Worm (Caenorhabditis elegans) whole organism, L1 larva: Measurements from ENCODE around the gene K12B6.11.

ENCODE experiments used
- aly-2 ChIP-seq: fragments of 150-350 bp; optimal IDR thresholded peaks from 2 replicates; lab custom pipeline; 2014; ENCODE audit warnings: missing biosample characterization, missing genetic modification characterization
- blmp-1 ChIP-seq: fragments of 150-350 bp; optimal IDR thresholded peaks from 2 replicates; lab custom pipeline; 2014; ENCODE audit warnings: missing biosample characterization, missing genetic modification characterization
- ceh-88 ChIP-seq: fragments of 200-800 bp; sonication (Bioruptor generic); IDR thresholded peaks from 2 replicates; pipeline ENCODE4 v1.3.6; 2022; ENCODE audit warnings: missing genetic modification characterization, missing compliant biosample characterization
- ces-1 ChIP-seq: fragments of 150-350 bp; optimal IDR thresholded peaks from 2 replicates; lab custom pipeline; 2014; ENCODE audit warnings: missing biosample characterization, missing genetic modification reagents, missing genetic modification characterization
- dpl-1 ChIP-seq, 3 experiments: fragments of 150-350 bp in 2 of 3; sonication (generic microtip) in 1 of 3; optimal IDR thresholded peaks; 2 replicates each; lab custom pipeline; 2014 to 2017; ENCODE audit warnings: missing biosample characterization in 3 of 3, missing genetic modification characterization in 3 of 3, missing genetic modification reagents in 3 of 3
- dsc-1 ChIP-seq: sonication (generic microtip); optimal IDR thresholded peaks from 2 replicates; lab custom pipeline; 2016; ENCODE audit warnings: mild to moderate bottlenecking, missing genetic modification characterization, missing compliant biosample characterization
- efl-3 ChIP-seq: fragments of 200-800 bp; sonication (Bioruptor generic); optimal IDR thresholded peaks from 2 replicates; lab custom pipeline; 2018; ENCODE audit warnings: mild to moderate bottlenecking, missing genetic modification characterization, missing compliant biosample characterization
- egl-13 ChIP-seq: sonication (generic microtip); optimal IDR thresholded peaks from 2 replicates; lab custom pipeline; 2016; ENCODE audit warnings: missing genotype, missing genetic modification reagents, missing genetic modification characterization, missing compliant biosample characterization
- egl-27 ChIP-seq, 2 experiments: fragments of 150-350 bp in 1 of 2; sonication (generic microtip); optimal IDR thresholded peaks; 3 replicates each; lab custom pipeline; 2017 to 2018; ENCODE audit warnings: missing biosample characterization in 2 of 2, missing genetic modification characterization in 2 of 2, missing genetic modification reagents in 2 of 2
- elt-2 ChIP-seq: sonication (generic microtip); optimal IDR thresholded peaks from 2 replicates; lab custom pipeline; 2016; ENCODE audit warnings: missing genetic modification characterization, mild to moderate bottlenecking, inconsistent platforms, missing compliant biosample characterization, missing genetic modification reagents
- elt-3 ChIP-seq, 6 experiments: fragments of 150-350 bp in 1 of 6; sonication (generic microtip); optimal IDR thresholded peaks; 2 replicates each; lab custom pipeline; 2017 to 2018; ENCODE audit warnings: missing biosample characterization in 6 of 6, missing genetic modification characterization in 6 of 6, inconsistent platforms in 1 of 6
- ets-5 ChIP-seq: fragments of 200-800 bp; sonication (Bioruptor generic); IDR thresholded peaks from 2 replicates; pipeline ENCODE4 v1.3.6; 2022; ENCODE audit warnings: missing genetic modification characterization, missing compliant biosample characterization
- fkh-10 ChIP-seq: sonication (generic microtip); optimal IDR thresholded peaks from 2 replicates; lab custom pipeline; 2017; ENCODE audit warnings: missing biosample characterization, missing genetic modification reagents, missing genetic modification characterization
- fkh-4 ChIP-seq: sonication (generic microtip); optimal IDR thresholded peaks from 2 replicates; lab custom pipeline; 2016; ENCODE audit warnings: missing compliant biosample characterization, missing genetic modification characterization, borderline replicate concordance
- fkh-8 ChIP-seq: sonication (generic microtip); optimal IDR thresholded peaks from 2 replicates; lab custom pipeline; 2016; ENCODE audit warnings: mild to moderate bottlenecking, missing genetic modification characterization, missing compliant biosample characterization
- fos-1 ChIP-seq: fragments of 150-350 bp; optimal IDR thresholded peaks from 2 replicates; lab custom pipeline; 2014; ENCODE audit warnings: missing biosample characterization, missing genetic modification characterization
- hlh-17 ChIP-seq: fragments of 200-800 bp; sonication (Bioruptor generic); optimal IDR thresholded peaks from 2 replicates; lab custom pipeline; 2018; ENCODE audit warnings: missing genetic modification characterization, mild to moderate bottlenecking, missing compliant biosample characterization, moderate library complexity, borderline replicate concordance
- hlh-4 ChIP-seq: sonication (generic microtip); optimal IDR thresholded peaks from 2 replicates; lab custom pipeline; 2016; ENCODE audit warnings: mild to moderate bottlenecking, missing genetic modification characterization, missing compliant biosample characterization
- hpl-2 ChIP-seq: fragments of 150-350 bp; optimal IDR thresholded peaks from 2 replicates; lab custom pipeline; 2014; ENCODE audit warnings: missing biosample characterization, missing genetic modification reagents, missing genetic modification characterization
- irx-1 ChIP-seq: sonication (generic microtip); optimal IDR thresholded peaks from 2 replicates; lab custom pipeline; 2016; ENCODE audit warnings: missing genetic modification characterization, missing compliant biosample characterization
- lin-13 ChIP-seq: fragments of 150-350 bp; optimal IDR thresholded peaks from 2 replicates; lab custom pipeline; 2014; ENCODE audit warnings: missing biosample characterization, missing genetic modification reagents, missing genetic modification characterization
- lin-14 ChIP-seq: fragments of 200-800 bp; sonication (Bioruptor generic); optimal IDR thresholded peaks from 2 replicates; lab custom pipeline; 2018; ENCODE audit warnings: mild to moderate bottlenecking, missing genetic modification characterization, moderate library complexity, missing compliant biosample characterization
- lin-39 ChIP-seq: fragments of 150-350 bp; optimal IDR thresholded peaks from 2 replicates; lab custom pipeline; 2014; ENCODE audit warnings: missing biosample characterization, missing genetic modification reagents, missing genetic modification characterization
- lsy-2 ChIP-seq, 2 experiments: fragments of 150-350 bp; optimal IDR thresholded peaks; 2 replicates each; lab custom pipeline; 2014; ENCODE audit warnings: missing biosample characterization in 2 of 2, missing genetic modification characterization in 2 of 2
- mdl-1 ChIP-seq, 2 experiments: fragments of 150-350 bp; optimal IDR thresholded peaks; 2 replicates each; lab custom pipeline; 2014 to 2017; ENCODE audit warnings: missing biosample characterization in 2 of 2, missing genetic modification characterization in 2 of 2, inconsistent platforms in 1 of 2
- mep-1 ChIP-seq: fragments of 150-350 bp; optimal IDR thresholded peaks from 2 replicates; lab custom pipeline; 2014; ENCODE audit warnings: missing biosample characterization, missing genetic modification characterization
- nhr-11 ChIP-seq: fragments of 150-350 bp; optimal IDR thresholded peaks from 2 replicates; lab custom pipeline; 2014; ENCODE audit warnings: missing biosample characterization, missing genetic modification characterization
- nhr-19 ChIP-seq: fragments of 200-800 bp; sonication (Bioruptor generic); conservative IDR thresholded peaks from 2 replicates; pipeline ENCODE4 v1.3.6; 2022; ENCODE audit warnings: missing genetic modification characterization, missing compliant biosample characterization
- nhr-20 ChIP-seq: sonication (generic microtip); optimal IDR thresholded peaks from 2 replicates; lab custom pipeline; 2016; ENCODE audit warnings: mild to moderate bottlenecking, missing genetic modification characterization, missing compliant biosample characterization
- nhr-237 ChIP-seq: fragments of 150-350 bp; optimal IDR thresholded peaks from 2 replicates; lab custom pipeline; 2014; ENCODE audit warnings: missing biosample characterization, missing genetic modification characterization
- nhr-47 ChIP-seq: sonication (generic microtip); optimal IDR thresholded peaks from 2 replicates; lab custom pipeline; 2016; ENCODE audit warnings: mild to moderate bottlenecking, missing genetic modification characterization, moderate library complexity, missing compliant biosample characterization
- nhr-71 ChIP-seq: sonication (generic microtip); optimal IDR thresholded peaks from 2 replicates; lab custom pipeline; 2016; ENCODE audit warnings: mild to moderate bottlenecking, missing genetic modification characterization, moderate library complexity, missing compliant biosample characterization
- nhr-77 ChIP-seq: fragments of 150-350 bp; optimal IDR thresholded peaks from 2 replicates; lab custom pipeline; 2014; ENCODE audit warnings: missing biosample characterization, missing genetic modification characterization
- nhr-85 ChIP-seq: sonication (generic microtip); peaks from one replicate; lab custom pipeline; 2016; ENCODE audit warnings: missing genetic modification characterization, inconsistent platforms, missing compliant biosample characterization
- pag-3 ChIP-seq: sonication (generic microtip); optimal IDR thresholded peaks from 2 replicates; lab custom pipeline; 2017; ENCODE audit warnings: missing genetic modification characterization, mild to moderate bottlenecking, missing compliant biosample characterization, antibody characterized with exemption, borderline replicate concordance; ENCODE audit not compliant: insufficient read depth
- pax-3 ChIP-seq: fragments of 200-800 bp; sonication (Bioruptor generic); optimal IDR thresholded peaks from 2 replicates; lab custom pipeline; 2018; ENCODE audit warnings: mild to moderate bottlenecking, missing genetic modification characterization, moderate library complexity, missing compliant biosample characterization
- rnt-1 ChIP-seq: sonication (generic microtip); optimal IDR thresholded peaks from 2 replicates; lab custom pipeline; 2016; ENCODE audit warnings: mild to moderate bottlenecking, missing genetic modification characterization, moderate library complexity, missing compliant biosample characterization
- skn-1 ChIP-seq: fragments of 150-350 bp; optimal IDR thresholded peaks from 2 replicates; lab custom pipeline; 2014; ENCODE audit warnings: missing biosample characterization, missing genetic modification characterization
- snpc-4 ChIP-seq: fragments of 150-350 bp; optimal IDR thresholded peaks from 2 replicates; lab custom pipeline; 2014; ENCODE audit warnings: missing biosample characterization, missing genetic modification characterization
- snu-23 ChIP-seq: sonication (generic microtip); optimal IDR thresholded peaks from 2 replicates; lab custom pipeline; 2016; ENCODE audit warnings: missing genetic modification characterization, missing compliant biosample characterization
- sox-4 ChIP-seq: sonication (generic microtip); optimal IDR thresholded peaks from 2 replicates; lab custom pipeline; 2016; ENCODE audit warnings: missing genetic modification characterization, missing compliant biosample characterization
- sptf-1 ChIP-seq: fragments of 150-350 bp; optimal IDR thresholded peaks from 2 replicates; lab custom pipeline; 2014; ENCODE audit warnings: missing biosample characterization, missing genetic modification characterization
- sup-37 ChIP-seq: fragments of 200-800 bp; sonication (Bioruptor generic); optimal IDR thresholded peaks from 2 replicates; lab custom pipeline; 2018; ENCODE audit warnings: mild to moderate bottlenecking, missing genetic modification characterization, missing compliant biosample characterization
- swsn-7 ChIP-seq: sonication (generic microtip); optimal IDR thresholded peaks from 2 replicates; lab custom pipeline; 2016; ENCODE audit warnings: missing genetic modification characterization, missing compliant biosample characterization
- tbx-2 ChIP-seq: sonication (generic microtip); optimal IDR thresholded peaks from 2 replicates; lab custom pipeline; 2016; ENCODE audit warnings: missing genetic modification characterization, missing compliant biosample characterization
- tlp-1 ChIP-seq: fragments of 150-350 bp; optimal IDR thresholded peaks from 2 replicates; lab custom pipeline; 2014; ENCODE audit warnings: missing biosample characterization, missing genetic modification characterization
- unc-86 ChIP-seq: sonication (generic microtip); optimal IDR thresholded peaks from 2 replicates; lab custom pipeline; 2016; ENCODE audit warnings: missing genetic modification characterization, missing compliant biosample characterization
- vab-15 ChIP-seq: sonication (generic microtip); optimal IDR thresholded peaks from 2 replicates; lab custom pipeline; 2017; ENCODE audit warnings: missing genotype, mild to moderate bottlenecking, missing genetic modification characterization, missing compliant biosample characterization
- zip-4 ChIP-seq: fragments of 200-800 bp; sonication (Bioruptor generic); optimal IDR thresholded peaks from 2 replicates; lab custom pipeline; 2018; ENCODE audit warnings: mild to moderate bottlenecking, missing genetic modification characterization, moderate library complexity, missing compliant biosample characterization
- ztf-11 ChIP-seq, 2 experiments: sonication (generic microtip); optimal IDR thresholded peaks; 2 replicates each; lab custom pipeline; 2016 to 2017; ENCODE audit warnings: missing genetic modification characterization in 2 of 2, missing biosample characterization in 1 of 2, missing compliant biosample characterization in 1 of 2

Gene K12B6.11

DNA sequence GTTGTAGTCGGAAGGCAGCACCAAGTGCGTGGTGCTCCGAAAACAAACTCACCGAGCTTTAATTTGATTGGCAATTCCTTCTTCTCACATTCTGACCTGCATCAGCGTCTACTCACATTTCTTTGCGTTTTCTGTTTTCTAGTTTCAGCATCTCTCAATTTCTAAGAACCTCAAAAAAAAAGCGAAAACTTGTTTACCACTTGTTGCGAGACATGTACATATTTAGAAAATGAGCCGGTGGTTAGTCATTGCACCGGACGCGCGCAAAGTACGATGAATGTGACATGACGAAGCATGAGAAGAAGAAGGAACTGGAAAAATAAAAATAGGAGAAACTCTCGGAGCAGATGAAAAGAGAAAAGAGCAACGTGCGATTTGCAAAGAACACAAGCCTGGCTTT, 44.1 kb upstream of the K12B6.11 start:
- TF ChIP-seq lin-14 (GFP tag; lab: Kevin White, UChicago), result peak; percentile 79
- TF ChIP-seq skn-1 (tag; lab: Kevin White, UChicago), result no peak
- TF ChIP-seq ets-5 (GFP tag; lab: Robert Waterston, UW), result no peak
- no peak for TF ChIP-seq fkh-10 (GFP tag; lab: Kevin White, UChicago)
- no peak for TF ChIP-seq fkh-4
- TF ChIP-seq nhr-11 (tag; lab: Kevin White, UChicago), result peak; percentile 2
- peak; percentile 33 for TF ChIP-seq swsn-7 (tag; lab: Kevin White, UChicago)
- peak; percentile 25 for TF ChIP-seq pax-3 (tag; lab: Kevin White, UChicago)
- no peak for TF ChIP-seq nhr-85 (tag; lab: Kevin White, UChicago)
- TF ChIP-seq zip-4 (GFP tag; lab: Kevin White, UChicago), result no peak
- no peak for TF ChIP-seq dsc-1 (tag; lab: Kevin White, UChicago)
- TF ChIP-seq egl-13 (tag; lab: Kevin White, UChicago), result peak; percentile 71
- no peak for TF ChIP-seq ces-1 (GFP tag; lab: Kevin White, UChicago)
- TF ChIP-seq egl-27 (tag; optimal IDR thresholded peaks at IDR 0.05; lab: Kevin White, UChicago), result no peak
- TF ChIP-seq nhr-20 (tag; lab: Kevin White, UChicago), result peak; percentile 27
- no peak for TF ChIP-seq nhr-77 (tag; lab: Kevin White, UChicago)
- no peak for TF ChIP-seq sup-37 (GFP tag; lab: Kevin White, UChicago)
- TF ChIP-seq unc-86 (tag; lab: Kevin White, UChicago), result peak; percentile 10
- TF ChIP-seq nhr-47 (tag; lab: Kevin White, UChicago), result peak; percentile 67
- TF ChIP-seq elt-3 (tag; optimal IDR thresholded peaks at IDR 0.05; lab: Kevin White, UChicago), result no peak
- TF ChIP-seq mdl-1 (tag; optimal IDR thresholded peaks at IDR 0.05; lab: Kevin White, UChicago), result no peak
- no peak for TF ChIP-seq blmp-1 (tag; lab: Kevin White, UChicago)
- peak in 1 of 2 experiments; percentile 24 for TF ChIP-seq lsy-2 (tag; optimal IDR thresholded peaks at IDR 0.05; lab: Kevin White, UChicago)
- TF ChIP-seq nhr-71 (tag; lab: Kevin White, UChicago), result peak; percentile 69
- TF ChIP-seq snpc-4 (tag; lab: Kevin White, UChicago), result no peak
- no peak for TF ChIP-seq elt-2 (tag; lab: Kevin White, UChicago)
- TF ChIP-seq pag-3, result no peak
- no peak for TF ChIP-seq hlh-17 (GFP tag; lab: Kevin White, UChicago)
- no peak for TF ChIP-seq tlp-1 (tag; lab: Kevin White, UChicago)
- TF ChIP-seq vab-15, result no peak
- TF ChIP-seq fkh-8 (tag; lab: Kevin White, UChicago), result peak; percentile 91
- TF ChIP-seq ceh-88 (GFP tag; lab: Robert Waterston, UW), result no peak
- TF ChIP-seq hlh-4 (tag; lab: Kevin White, UChicago), result peak; percentile 35
- no peak for TF ChIP-seq nhr-237 (tag; lab: Kevin White, UChicago)
- no peak for TF ChIP-seq fos-1 (tag; lab: Kevin White, UChicago)
- TF ChIP-seq tbx-2 (tag; lab: Kevin White, UChicago), result peak; percentile 35
- no peak for TF ChIP-seq hpl-2 (GFP tag; lab: Kevin White, UChicago)
- no peak for TF ChIP-seq irx-1 (tag; lab: Kevin White, UChicago)

DNA sequence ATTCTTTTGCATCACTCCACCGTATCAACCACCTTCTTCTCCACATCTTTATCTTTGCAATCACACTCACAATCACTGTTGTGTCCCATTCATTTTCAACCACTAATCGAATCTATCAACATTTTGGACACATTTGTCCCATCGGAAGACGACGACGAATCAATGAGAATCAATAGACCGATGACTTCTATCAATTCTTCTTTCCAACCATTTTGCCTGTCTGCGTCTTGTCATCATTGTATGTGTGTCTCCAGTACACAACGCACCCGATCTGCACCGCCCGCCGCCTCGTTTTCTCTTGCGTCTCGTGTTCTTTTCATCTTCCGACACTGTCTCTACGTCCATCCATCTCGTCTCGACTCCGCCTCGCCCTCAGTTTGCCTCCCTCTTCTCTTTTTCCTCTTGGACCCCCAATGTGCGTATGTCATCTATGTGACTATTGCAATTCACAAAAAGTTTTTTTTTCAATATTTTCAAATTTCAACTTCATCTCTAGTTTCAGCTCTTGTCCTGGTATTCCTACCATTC, 42.2 kb upstream of the K12B6.11 start, which contains the start of gene dmd-7:
Gene dmd-7 (plus strand): TSS at position 478 of the 528 bp plus-strand sequence.
- peak; percentile 91 for TF ChIP-seq nhr-19 (GFP tag; lab: Robert Waterston, UW)
- peak in 1 of 2 experiments; percentile 48 for TF ChIP-seq ztf-11 (tag; optimal IDR thresholded peaks at IDR 0.05; lab: Kevin White, UChicago)
- TF ChIP-seq rnt-1 (tag; lab: Kevin White, UChicago), result peak; percentile 84
- TF ChIP-seq swsn-7 (tag; lab: Kevin White, UChicago), result peak; percentile 86
- TF ChIP-seq nhr-11 (tag; lab: Kevin White, UChicago), result peak; percentile 78
- peak; percentile 97 for TF ChIP-seq nhr-71 (tag; lab: Kevin White, UChicago)
- TF ChIP-seq irx-1 (tag; lab: Kevin White, UChicago), result peak; percentile 77
- TF ChIP-seq dpl-1 (GFP tag; optimal IDR thresholded peaks at IDR 0.05; lab: Kevin White, UChicago), result peak; percentile 29 to 43 (median 43)
- TF ChIP-seq nhr-85 (tag; lab: Kevin White, UChicago), result peak; percentile 100
- TF ChIP-seq elt-2 (tag; lab: Kevin White, UChicago), result peak; percentile 51
- peak; percentile 86 for TF ChIP-seq blmp-1 (tag; lab: Kevin White, UChicago)
- peak; percentile 3 for TF ChIP-seq lin-39 (tag; lab: Kevin White, UChicago)
- TF ChIP-seq hpl-2 (GFP tag; lab: Kevin White, UChicago), result peak; percentile 18
- TF ChIP-seq mep-1 (tag; lab: Kevin White, UChicago), result peak; percentile 86
- no peak for TF ChIP-seq sptf-1
- TF ChIP-seq sox-4, result peak; percentile 90
- peak; percentile 53 for TF ChIP-seq egl-13 (tag; lab: Kevin White, UChicago)
- peak; percentile 54 for TF ChIP-seq lin-13 (GFP tag; lab: Kevin White, UChicago)
- TF ChIP-seq elt-3 (tag; optimal IDR thresholded peaks at IDR 0.05; lab: Kevin White, UChicago), result peak; percentile 64 to 96 (median 90)
- peak; percentile 95 for TF ChIP-seq snu-23 (GFP tag; lab: Kevin White, UChicago)
- TF ChIP-seq efl-3 (GFP tag; lab: Kevin White, UChicago), result peak; percentile 37
- no peak for TF ChIP-seq aly-2 (tag; lab: Kevin White, UChicago)
